Fruit fly (Drosophila melanogaster) whole organism, embryonic: ENCODE results near the gene CG3434.

Experiments
- CG10209 ChIP-seq: fragments of 200-800 bp; sonication (Bioruptor generic); optimal IDR thresholded peaks from 3 replicates; lab custom pipeline; 2017; ENCODE audit warnings: missing biosample characterization, mild to moderate bottlenecking, missing genetic modification characterization, missing genetic modification reagents
- CG11085 ChIP-seq: fragments of 200-800 bp; sonication (Bioruptor generic); IDR thresholded peaks from 2 replicates; pipeline ENCODE4 v1.3.6; 2022; ENCODE audit warnings: missing biosample characterization, missing genetic modification characterization
- CG11723 ChIP-seq: fragments of 200-800 bp; sonication (Bioruptor generic); optimal IDR thresholded peaks from 2 replicates; lab custom pipeline; 2017; ENCODE audit warnings: missing biosample characterization, mild to moderate bottlenecking, missing genetic modification characterization
- CG12299 ChIP-seq: fragments of 200-800 bp; sonication (Bioruptor generic); optimal IDR thresholded peaks from 2 replicates; lab custom pipeline; 2018; ENCODE audit warnings: missing biosample characterization, mild to moderate bottlenecking, missing genetic modification characterization
- CG13123 ChIP-seq: fragments of 200-800 bp; sonication (Bioruptor generic); optimal IDR thresholded peaks from 2 replicates; lab custom pipeline; 2016; ENCODE audit warnings: missing biosample characterization, missing genetic modification characterization
- CG13775 ChIP-seq: fragments of 200-800 bp; sonication (Bioruptor generic); optimal IDR thresholded peaks from 3 replicates; lab custom pipeline; 2017; ENCODE audit warnings: missing biosample characterization, mild to moderate bottlenecking, missing genetic modification characterization
- CG1603 ChIP-seq: fragments of 200-800 bp; sonication (Bioruptor generic); optimal IDR thresholded peaks from 2 replicates; lab custom pipeline; 2019; ENCODE audit warnings: missing biosample characterization, mild to moderate bottlenecking, missing genetic modification characterization, moderate library complexity
- CG17568 ChIP-seq: fragments of 200-800 bp; sonication (Bioruptor generic); optimal IDR thresholded peaks from 2 replicates; lab custom pipeline; 2018; ENCODE audit warnings: missing biosample characterization, mild to moderate bottlenecking, missing genetic modification characterization, moderate library complexity
- CG18619 ChIP-seq: fragments of 200-800 bp; sonication (Bioruptor generic); optimal IDR thresholded peaks from 3 replicates; lab custom pipeline; 2017; ENCODE audit warnings: missing biosample characterization, mild to moderate bottlenecking, missing genetic modification characterization
- CG2116 ChIP-seq: fragments of 200-800 bp; sonication (Bioruptor generic); optimal IDR thresholded peaks from 3 replicates; lab custom pipeline; 2018; ENCODE audit warnings: missing biosample characterization, mild to moderate bottlenecking, missing genetic modification characterization
- CG30020 ChIP-seq: fragments of 200-800 bp; optimal IDR thresholded peaks from 2 replicates; lab custom pipeline; 2019; ENCODE audit warnings: missing biosample characterization, mild to moderate bottlenecking, missing genetic modification characterization, moderate library complexity
- CG4328 ChIP-seq: fragments of 200-800 bp; sonication (Bioruptor generic); optimal IDR thresholded peaks from 3 replicates; lab custom pipeline; 2017; ENCODE audit warnings: missing biosample characterization, missing genetic modification reagents, missing genetic modification characterization
- CG4617 ChIP-seq: fragments of 200-800 bp; sonication (Bioruptor generic); optimal IDR thresholded peaks from 3 replicates; lab custom pipeline; 2016; ENCODE audit warnings: missing biosample characterization, missing genetic modification characterization, borderline replicate concordance
- CG4730 ChIP-seq: fragments of 200-800 bp; sonication (Bioruptor generic); IDR thresholded peaks from 2 replicates; pipeline ENCODE4 v1.3.6; 2022; ENCODE audit warnings: missing biosample characterization, missing genetic modification characterization
- CG4820 ChIP-seq: fragments of 200-800 bp; sonication (Bioruptor generic); optimal IDR thresholded peaks from 3 replicates; lab custom pipeline; 2016; ENCODE audit warnings: missing biosample characterization, missing genetic modification characterization
- CG6254 ChIP-seq: fragments of 200-800 bp; sonication (Bioruptor generic); optimal IDR thresholded peaks from 3 replicates; lab custom pipeline; 2017; ENCODE audit warnings: mild to moderate bottlenecking, missing biosample characterization, missing genetic modification reagents, missing genetic modification characterization
- CG6765 ChIP-seq: fragments of 200-800 bp; sonication (Bioruptor generic); optimal IDR thresholded peaks from 3 replicates; lab custom pipeline; 2017; ENCODE audit warnings: missing biosample characterization, mild to moderate bottlenecking, missing genetic modification characterization
- CG7786 ChIP-seq: fragments of 200-800 bp; sonication (Bioruptor generic); optimal IDR thresholded peaks from 2 replicates; lab custom pipeline; 2016; ENCODE audit warnings: missing biosample characterization, missing genetic modification characterization
- CG7839 ChIP-seq: fragments of 200-800 bp; sonication (Bioruptor generic); optimal IDR thresholded peaks from 3 replicates; lab custom pipeline; 2018; ENCODE audit warnings: missing biosample characterization, mild to moderate bottlenecking, missing genetic modification characterization, moderate library complexity
- CG8281 ChIP-seq: fragments of 200-800 bp; sonication (Bioruptor generic); optimal IDR thresholded peaks from 2 replicates; lab custom pipeline; 2018; ENCODE audit warnings: missing biosample characterization, mild to moderate bottlenecking, missing genetic modification characterization, moderate library complexity
- CG9932 ChIP-seq: fragments of 200-800 bp; sonication (Bioruptor generic); IDR thresholded peaks from 2 replicates; pipeline ENCODE4 v1.3.6; 2022; ENCODE audit warnings: missing biosample characterization, missing genetic modification characterization
- Dad ChIP-seq: fragments of 200-800 bp; sonication (Bioruptor generic); optimal IDR thresholded peaks from 3 replicates; lab custom pipeline; 2016; ENCODE audit warnings: missing biosample characterization, missing genetic modification characterization
- GATAe ChIP-seq: fragments of 200-800 bp; sonication (Bioruptor generic); conservative IDR thresholded peaks from 2 replicates; pipeline ENCODE4 v1.3.6; 2022; ENCODE audit warnings: missing biosample characterization, missing genetic modification characterization
- Gsc ChIP-seq: fragments of 200-800 bp; sonication (Bioruptor generic); IDR thresholded peaks from 2 replicates; pipeline ENCODE4 v1.3.6; 2022; ENCODE audit warnings: missing biosample characterization, missing genetic modification characterization
- H15 ChIP-seq: fragments of 200-800 bp; sonication (Bioruptor generic); IDR thresholded peaks from 3 replicates; pipeline ENCODE4 v1.3.6; 2022; ENCODE audit warnings: missing biosample characterization, missing genetic modification characterization
- Hey ChIP-seq: fragments of 200-800 bp; sonication (Bioruptor generic); optimal IDR thresholded peaks from 3 replicates; lab custom pipeline; 2018; ENCODE audit warnings: missing biosample characterization, mild to moderate bottlenecking, missing genetic modification characterization
- Hr3 ChIP-seq: fragments of 200-800 bp; sonication (Bioruptor generic); optimal IDR thresholded peaks from 3 replicates; lab custom pipeline; 2016; ENCODE audit warnings: missing biosample characterization, missing genetic modification characterization
- Kr ChIP-seq: fragments of 200-800 bp; sonication (Bioruptor generic); optimal IDR thresholded peaks from 2 replicates; lab custom pipeline; 2017; ENCODE audit warnings: missing biosample characterization, mild to moderate bottlenecking, missing genetic modification characterization
- Mrtf ChIP-seq: fragments of 200-800 bp; sonication (Bioruptor generic); IDR thresholded peaks from 3 replicates; pipeline ENCODE4 v1.3.6; 2022; ENCODE audit warnings: missing biosample characterization, missing genetic modification characterization
- NFAT ChIP-seq: fragments of 200-800 bp; sonication (Bioruptor generic); IDR thresholded peaks from 2 replicates; pipeline ENCODE4 v1.3.6; 2022; ENCODE audit warnings: missing biosample characterization, missing genetic modification characterization
- Side ChIP-seq: fragments of 200-800 bp; sonication (Bioruptor generic); optimal IDR thresholded peaks from 2 replicates; lab custom pipeline; 2016; ENCODE audit warnings: missing biosample characterization, missing genetic modification characterization
- Sox102F ChIP-seq: fragments of 200-800 bp; sonication (Bioruptor generic); optimal IDR thresholded peaks from 2 replicates; lab custom pipeline; 2018; ENCODE audit warnings: missing biosample characterization, mild to moderate bottlenecking, missing genetic modification characterization, moderate library complexity
- ac ChIP-seq: fragments of 200-800 bp; sonication (Bioruptor generic); optimal IDR thresholded peaks from 3 replicates; lab custom pipeline; 2017; ENCODE audit warnings: missing biosample characterization, mild to moderate bottlenecking, missing genetic modification characterization
- amos ChIP-seq: fragments of 200-800 bp; sonication (Bioruptor generic); IDR thresholded peaks from 2 replicates; pipeline ENCODE4 v1.3.6; 2022; ENCODE audit warnings: missing biosample characterization, missing genetic modification characterization; ENCODE audit not compliant: partially characterized antibody
- bowl ChIP-seq: fragments of 200-800 bp; sonication (Bioruptor generic); IDR thresholded peaks from 2 replicates; pipeline ENCODE4 v1.3.6; 2022; ENCODE audit warnings: missing biosample characterization, missing genetic modification characterization
- ci ChIP-seq: fragments of 200-800 bp; sonication (Bioruptor generic); IDR thresholded peaks from 3 replicates; pipeline ENCODE4 v1.3.6; 2022; ENCODE audit warnings: missing biosample characterization, missing genetic modification characterization
- gcm2 ChIP-seq: fragments of 200-800 bp; sonication (Bioruptor generic); optimal IDR thresholded peaks from 2 replicates; lab custom pipeline; 2016; ENCODE audit warnings: missing biosample characterization, missing genetic modification characterization
- inv ChIP-seq: fragments of 200-800 bp; sonication (Bioruptor generic); IDR thresholded peaks from 2 replicates; pipeline ENCODE4 v1.3.6; 2022; ENCODE audit warnings: missing biosample characterization, missing genetic modification characterization; ENCODE audit not compliant: partially characterized antibody
- jumu ChIP-seq: fragments of 200-800 bp; sonication (Bioruptor generic); optimal IDR thresholded peaks from 3 replicates; lab custom pipeline; 2016; ENCODE audit warnings: missing biosample characterization, missing genetic modification characterization
- lov ChIP-seq, 2 experiments: fragments of 200-800 bp in 1 of 2; fragments of >200 bp in 1 of 2; sonication (Bioruptor generic) in 1 of 2; IDR thresholded peaks in 1 of 2; optimal IDR thresholded peaks in 1 of 2; 2 replicates in 1 of 2; 3 replicates in 1 of 2; pipeline versions ENCODE4 v1.3.6 to Lab custom; 2017 to 2022; ENCODE audit warnings: missing biosample characterization in 1 of 2, missing genetic modification characterization in 1 of 2
- onecut ChIP-seq: fragments of 200-800 bp; sonication (Bioruptor generic); IDR thresholded peaks from 2 replicates; pipeline ENCODE4 v1.3.6; 2022; ENCODE audit warnings: missing biosample characterization, missing genetic modification characterization
- pum ChIP-seq: fragments of 200-800 bp; sonication (Bioruptor generic); optimal IDR thresholded peaks from 2 replicates; lab custom pipeline; 2016; ENCODE audit warnings: missing biosample characterization, missing genetic modification characterization
- row ChIP-seq: fragments of 200-800 bp; sonication (Bioruptor generic); IDR thresholded peaks from 3 replicates; pipeline ENCODE4 v1.3.6; 2022; ENCODE audit warnings: missing biosample characterization, missing genetic modification characterization
- sc ChIP-seq, 3 experiments: fragments of >200 bp in 2 of 3; fragments of 200-800 bp in 1 of 3; sonication (Bioruptor generic) in 1 of 3; optimal IDR thresholded peaks; 2 replicates in 2 of 3; 3 replicates in 1 of 3; lab custom pipeline; 2017; ENCODE audit warnings: mild to moderate bottlenecking in 1 of 3, missing biosample characterization in 1 of 3, missing genetic modification characterization in 1 of 3, missing genetic modification reagents in 1 of 3
- tap ChIP-seq: fragments of 200-800 bp; optimal IDR thresholded peaks from 3 replicates; lab custom pipeline; 2019; ENCODE audit warnings: missing biosample characterization, mild to moderate bottlenecking, missing genetic modification characterization, moderate library complexity
- tll ChIP-seq, 2 experiments: fragments of 200-800 bp in 1 of 2; fragments of >200 bp in 1 of 2; sonication (Bioruptor generic) in 1 of 2; optimal IDR thresholded peaks; 2 replicates each; lab custom pipeline; 2017 to 2019; ENCODE audit warnings: missing biosample characterization in 2 of 2, missing genetic modification characterization in 2 of 2, mild to moderate bottlenecking in 1 of 2, moderate library complexity in 1 of 2
- twi ChIP-seq: fragments of 200-800 bp; optimal IDR thresholded peaks from 2 replicates; lab custom pipeline; 2019; ENCODE audit warnings: missing biosample characterization, mild to moderate bottlenecking, missing genetic modification characterization, moderate library complexity

CG3434 gene

DNA sequence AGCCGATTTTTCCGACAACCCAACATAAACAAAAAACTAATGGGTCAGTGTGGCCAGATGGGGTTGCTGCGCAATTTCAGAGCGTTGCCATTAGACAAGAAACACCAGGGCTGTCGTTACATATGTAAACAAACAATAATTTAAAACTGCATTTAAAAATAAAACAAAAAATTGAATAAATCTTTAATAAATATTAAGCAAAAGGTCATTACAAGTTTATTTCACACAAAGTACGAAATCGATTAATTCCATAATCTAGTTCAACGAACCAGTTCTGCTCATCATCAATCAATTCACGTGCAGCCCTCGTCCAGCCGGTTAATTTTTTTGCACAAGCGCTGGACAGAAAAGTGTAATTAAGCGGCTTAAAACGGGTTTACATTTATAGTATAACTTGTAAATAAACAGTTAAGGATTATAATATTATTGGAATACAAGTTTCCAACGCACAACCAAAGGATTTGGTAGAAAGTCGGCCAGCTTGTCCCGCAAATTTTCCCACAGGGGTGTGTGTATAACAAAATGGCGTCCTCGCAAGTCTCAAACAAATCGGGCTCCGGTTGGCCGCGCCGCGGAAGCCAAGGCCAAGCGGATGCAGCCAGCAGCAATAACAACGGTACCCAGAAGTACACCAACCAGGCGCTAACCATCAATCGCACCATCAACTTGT, 49.7 kb downstream of the CG3434 start, which contains the start of the genes CG4022 and Cpsf5 (continued):
- peak; percentile 53 for TF ChIP-seq gcm2
- TF ChIP-seq jumu (GFP tag; lab: Kevin White, UChicago): peak; percentile 67
- peak; percentile 81 for TF ChIP-seq tap
- peak; percentile 20 for TF ChIP-seq ac
- TF ChIP-seq CG12299 (tag; lab: Kevin White, UChicago): peak; percentile 84
- TF ChIP-seq CG4820 (GFP tag; lab: Kevin White, UChicago): peak; percentile 61
- no peak for TF ChIP-seq Kr (GFP tag; lab: Kevin White, UChicago)
- peak; percentile 34 for TF ChIP-seq Side (GFP tag; lab: Kevin White, UChicago)
- peak; percentile 83 for TF ChIP-seq twi (tag; lab: Kevin White, UChicago)
- peak; percentile 34 for TF ChIP-seq CG7786 (GFP tag; lab: Kevin White, UChicago)
- TF ChIP-seq Mrtf (GFP tag; lab: Robert Waterston, UW): peak; percentile 40; the same call in 1 of the 3 replicates
- TF ChIP-seq CG7839 (tag; lab: Kevin White, UChicago): peak; percentile 79
- TF ChIP-seq Sox102F (GFP tag; lab: Kevin White, UChicago): peak; percentile 82
- TF ChIP-seq onecut (GFP tag; lab: Robert Waterston, UW): peak; percentile 81
- peak; percentile 49; the same call in 1 of the 2 replicates for TF ChIP-seq inv (GFP tag; lab: Robert Waterston, UW)
- peak; percentile 83 for TF ChIP-seq CG2116 (GFP tag; lab: Kevin White, UChicago)
- TF ChIP-seq CG8281 (tag; lab: Kevin White, UChicago): peak; percentile 36
- TF ChIP-seq Hr3 (GFP tag; lab: Kevin White, UChicago): peak; percentile 75
- TF ChIP-seq CG18619 (GFP tag; lab: Kevin White, UChicago): peak; percentile 80
- no peak for TF ChIP-seq Gsc (GFP tag; lab: Robert Waterston, UW)
- TF ChIP-seq CG11085 (GFP tag; lab: Robert Waterston, UW): peak; percentile 56; the same call in 1 of the 2 replicates
- TF ChIP-seq CG30020 (tag; lab: Kevin White, UChicago): peak; percentile 78
- TF ChIP-seq CG13123 (GFP tag; lab: Kevin White, UChicago): peak; percentile 74
- peak; percentile 80 for TF ChIP-seq CG10209
- peak; percentile 63 for TF ChIP-seq CG17568 (GFP tag; lab: Kevin White, UChicago)
- TF ChIP-seq CG4617 (GFP tag; lab: Kevin White, UChicago): peak; percentile 85
- TF ChIP-seq tll (GFP tag; optimal IDR thresholded peaks at IDR 0.05; lab: Kevin White, UChicago): no peak
- peak; percentile 64 for TF ChIP-seq CG1603 (tag; lab: Kevin White, UChicago)
- no peak for TF ChIP-seq Hey (tag; lab: Kevin White, UChicago)
- peak; percentile 87 for TF ChIP-seq CG13775 (GFP tag; lab: Kevin White, UChicago)
- TF ChIP-seq lov (optimal IDR thresholded peaks at IDR 0.05; lab: Kevin White, UChicago): no peak
- peak; percentile 71; the same call in 2 of the 3 replicates for TF ChIP-seq lov (GFP tag; IDR thresholded peaks at IDR 0.05; lab: Robert Waterston, UW)
- peak; percentile 34 for TF ChIP-seq Dad (GFP tag; lab: Kevin White, UChicago)
- TF ChIP-seq pum (GFP tag; lab: Kevin White, UChicago): peak; percentile 61
- peak; percentile 95 for TF ChIP-seq row (GFP tag; lab: Robert Waterston, UW)
- TF ChIP-seq amos (GFP tag; lab: Robert Waterston, UW): peak; percentile 48; the same call in 1 of the 2 replicates
- no peak for TF ChIP-seq CG6765
- peak; percentile 93 for TF ChIP-seq CG9932
- TF ChIP-seq H15 (GFP tag; lab: Robert Waterston, UW): peak; percentile 69; the same call in 2 of the 3 replicates
- peak; percentile 62 for TF ChIP-seq CG4730
- 0 out of 2 replicates have a peak, but pooled peaks have one; percentile 13 for TF ChIP-seq bowl (GFP tag; lab: Robert Waterston, UW)
- no peak for TF ChIP-seq sc (optimal IDR thresholded peaks at IDR 0.05; lab: Kevin White, UChicago)
- peak; percentile 16 for TF ChIP-seq sc (GFP tag; optimal IDR thresholded peaks at IDR 0.05; lab: Kevin White, UChicago)
- TF ChIP-seq GATAe: no peak
- TF ChIP-seq CG11723 (GFP tag; lab: Kevin White, UChicago): peak; percentile 52
- TF ChIP-seq CG6254: peak; percentile 51
- peak; percentile 72 for TF ChIP-seq NFAT
- peak; percentile 78 for TF ChIP-seq CG4328 (GFP tag; lab: Kevin White, UChicago)
- TF ChIP-seq ci (GFP tag; lab: Robert Waterston, UW): peak; percentile 90
